Worm (Caenorhabditis elegans) whole organism, young adult: Measurements from ENCODE around the gene C14B1.3.

Experiments used
- C17E4.6 ChIP-seq: fragments of 200-800 bp; sonication (Bioruptor generic); IDR thresholded peaks from 2 replicates; pipeline ENCODE4 v1.3.6; 2022; ENCODE audit warnings: missing genetic modification reagents, missing genetic modification characterization, missing compliant biosample characterization
- F37B4.10 ChIP-seq: fragments of 200-800 bp; sonication (Bioruptor generic); IDR thresholded peaks from 2 replicates; pipeline ENCODE4 v1.3.6; 2022; ENCODE audit warnings: missing genetic modification characterization, missing compliant biosample characterization
- F39B2.1 ChIP-seq: fragments of 200-800 bp; sonication (Bioruptor generic); IDR thresholded peaks from 2 replicates; pipeline ENCODE4 v1.3.6; 2022; ENCODE audit warnings: missing genetic modification reagents, missing genetic modification characterization, missing compliant biosample characterization
- K11D2.4 ChIP-seq: fragments of 200-800 bp; sonication (Bioruptor generic); IDR thresholded peaks from 2 replicates; pipeline ENCODE4 v1.3.6; 2022; ENCODE audit warnings: missing genetic modification reagents, missing genetic modification characterization, missing compliant biosample characterization
- Y56A3A.18 ChIP-seq: fragments of 200-800 bp; sonication (Bioruptor generic); IDR thresholded peaks from 2 replicates; pipeline ENCODE4 v1.3.6; 2022; ENCODE audit warnings: missing genetic modification reagents, missing genetic modification characterization, missing compliant biosample characterization
- atf-7 ChIP-seq: sonication (generic microtip); optimal IDR thresholded peaks from 2 replicates; lab custom pipeline; 2017; ENCODE audit warnings: mild to moderate bottlenecking, missing genetic modification characterization, missing compliant biosample characterization
- athp-1 ChIP-seq: sonication (generic microtip); optimal IDR thresholded peaks from 2 replicates; lab custom pipeline; 2017; ENCODE audit warnings: mild to moderate bottlenecking, missing genetic modification characterization, missing compliant biosample characterization
- attf-3 ChIP-seq: fragments of 200-800 bp; sonication (Bioruptor generic); conservative IDR thresholded peaks from 2 replicates; pipeline ENCODE4 v1.3.6; 2022; ENCODE audit warnings: missing genetic modification reagents, missing genetic modification characterization, missing compliant biosample characterization
- bed-2 ChIP-seq: fragments of 200-800 bp; sonication (Bioruptor generic); IDR thresholded peaks from 2 replicates; pipeline ENCODE4 v1.3.6; 2022; ENCODE audit warnings: missing genetic modification reagents, missing genetic modification characterization, missing compliant biosample characterization
- ccch-3 ChIP-seq: fragments of 200-800 bp; sonication (Bioruptor generic); optimal IDR thresholded peaks from 2 replicates; lab custom pipeline; 2018; ENCODE audit warnings: mild to moderate bottlenecking, missing genetic modification characterization, missing compliant biosample characterization
- cebp-1 ChIP-seq, 2 experiments: fragments of 200-800 bp in 1 of 2; sonication (Bioruptor generic) in 1 of 2; sonication (generic microtip) in 1 of 2; IDR thresholded peaks in 1 of 2; optimal IDR thresholded peaks in 1 of 2; 2 replicates each; pipeline versions ENCODE4 v1.3.6 to Lab custom; 2017 to 2022; ENCODE audit warnings: missing compliant biosample characterization in 2 of 2, missing genetic modification characterization in 2 of 2, mild to moderate bottlenecking in 1 of 2, missing genetic modification reagents in 1 of 2, moderate library complexity in 1 of 2
- ceh-100 ChIP-seq: fragments of 200-800 bp; sonication (Bioruptor generic); IDR thresholded peaks from 2 replicates; pipeline ENCODE4 v1.3.6; 2022; ENCODE audit warnings: missing genetic modification reagents, missing genetic modification characterization, missing compliant biosample characterization
- ceh-91 ChIP-seq: fragments of 200-800 bp; sonication (Bioruptor generic); IDR thresholded peaks from 2 replicates; pipeline ENCODE4 v1.3.6; 2022; ENCODE audit warnings: missing genetic modification reagents, missing genetic modification characterization, missing compliant biosample characterization
- egl-18 ChIP-seq: fragments of 200-800 bp; sonication (Bioruptor generic); IDR thresholded peaks from 2 replicates; pipeline ENCODE4 v1.3.6; 2022; ENCODE audit warnings: missing genetic modification reagents, missing genetic modification characterization, missing compliant biosample characterization
- egrh-3 ChIP-seq: fragments of 200-800 bp; sonication (Bioruptor generic); IDR thresholded peaks from 2 replicates; pipeline ENCODE4 v1.3.6; 2022; ENCODE audit warnings: missing genetic modification reagents, missing genetic modification characterization, missing compliant biosample characterization
- ekl-4 ChIP-seq: fragments of 200-800 bp; sonication (Bioruptor generic); IDR thresholded peaks from 2 replicates; pipeline ENCODE4 v1.3.6; 2022; ENCODE audit warnings: missing genetic modification reagents, missing genetic modification characterization, missing compliant biosample characterization
- hmg-1.2 ChIP-seq: fragments of 200-800 bp; sonication (Bioruptor generic); IDR thresholded peaks from 2 replicates; pipeline ENCODE4 v1.3.6; 2022; ENCODE audit warnings: missing genetic modification reagents, missing genetic modification characterization, missing compliant biosample characterization
- hmg-20 ChIP-seq: fragments of 200-800 bp; sonication (Bioruptor generic); IDR thresholded peaks from 2 replicates; pipeline ENCODE4 v1.3.6; 2022; ENCODE audit warnings: missing genetic modification reagents, missing genetic modification characterization, missing compliant biosample characterization
- hrde-1 ChIP-seq: sonication (generic microtip); optimal IDR thresholded peaks from 2 replicates; lab custom pipeline; 2016; ENCODE audit warnings: missing genetic modification characterization, mild to moderate bottlenecking, missing compliant biosample characterization, moderate library complexity, missing genotype, missing genetic modification reagents, borderline replicate concordance
- hsf-1 ChIP-seq: fragments of 200-800 bp; sonication (Bioruptor generic); IDR thresholded peaks from 2 replicates; pipeline ENCODE4 v1.3.6; 2022; ENCODE audit warnings: missing genetic modification reagents, missing genetic modification characterization, missing compliant biosample characterization
- let-607 ChIP-seq, 2 experiments: fragments of 200-800 bp in 1 of 2; sonication (Bioruptor generic) in 1 of 2; sonication (generic microtip) in 1 of 2; optimal IDR thresholded peaks; 2 replicates each; lab custom pipeline; 2016 to 2018; ENCODE audit warnings: mild to moderate bottlenecking in 2 of 2, missing compliant biosample characterization in 2 of 2, missing genetic modification characterization in 2 of 2, moderate library complexity in 2 of 2, missing genotype in 1 of 2
- lin-40 ChIP-seq: sonication (generic microtip); optimal IDR thresholded peaks from 2 replicates; lab custom pipeline; 2016; ENCODE audit warnings: missing genetic modification characterization, mild to moderate bottlenecking, missing compliant biosample characterization, missing genotype, missing genetic modification reagents
- lin-54 ChIP-seq: fragments of 200-800 bp; sonication (Bioruptor generic); optimal IDR thresholded peaks from 2 replicates; lab custom pipeline; 2018; ENCODE audit warnings: mild to moderate bottlenecking, missing genetic modification characterization, missing compliant biosample characterization
- lir-1 ChIP-seq: fragments of 200-800 bp; sonication (Bioruptor generic); conservative IDR thresholded peaks from 2 replicates; pipeline ENCODE4 v1.3.6; 2022; ENCODE audit warnings: missing genetic modification reagents, missing genetic modification characterization, missing compliant biosample characterization
- madf-8 ChIP-seq: fragments of 200-800 bp; sonication (Bioruptor generic); conservative IDR thresholded peaks from 2 replicates; pipeline ENCODE4 v1.3.6; 2022; ENCODE audit warnings: missing genetic modification reagents, missing genetic modification characterization, missing compliant biosample characterization
- mcd-1 ChIP-seq: fragments of 200-800 bp; sonication (Bioruptor generic); IDR thresholded peaks from 2 replicates; pipeline ENCODE4 v1.3.6; 2022; ENCODE audit warnings: missing genetic modification reagents, missing genetic modification characterization, missing compliant biosample characterization
- mxl-1 ChIP-seq: sonication (generic microtip); optimal IDR thresholded peaks from 2 replicates; lab custom pipeline; 2016; ENCODE audit warnings: missing genetic modification characterization, missing compliant biosample characterization
- nfya-1 ChIP-seq: sonication (generic microtip); optimal IDR thresholded peaks from 2 replicates; lab custom pipeline; 2017; ENCODE audit warnings: antibody characterized with exemption, missing compliant biosample characterization, missing genetic modification characterization, borderline replicate concordance; ENCODE audit not compliant: insufficient read depth
- nfyb-1 ChIP-seq: fragments of 200-800 bp; sonication (Bioruptor generic); IDR thresholded peaks from 2 replicates; pipeline ENCODE4 v1.3.6; 2022; ENCODE audit warnings: missing genetic modification reagents, missing genetic modification characterization, missing compliant biosample characterization
- pbrm-1 ChIP-seq: fragments of 200-800 bp; sonication (Bioruptor generic); IDR thresholded peaks from 2 replicates; pipeline ENCODE4 v1.3.6; 2022; ENCODE audit warnings: missing genetic modification reagents, missing genetic modification characterization, missing compliant biosample characterization
- sdz-38 ChIP-seq: sonication (generic microtip); optimal IDR thresholded peaks from 2 replicates; lab custom pipeline; 2016; ENCODE audit warnings: missing genotype, missing genetic modification characterization, missing compliant biosample characterization
- snpc-4 ChIP-seq, 5 experiments: fragments of 150-350 bp in 1 of 5; sonication (generic microtip) in 4 of 5; optimal IDR thresholded peaks; 2 replicates each; lab custom pipeline; 2014 to 2018; ENCODE audit warnings: missing genetic modification characterization in 5 of 5, missing biosample characterization in 3 of 5, antibody characterized with exemption in 2 of 5, mild to moderate bottlenecking in 2 of 5, missing compliant biosample characterization in 2 of 5, missing genotype in 2 of 5, moderate library complexity in 2 of 5, missing genetic modification reagents in 1 of 5
- unc-130 ChIP-seq: sonication (generic microtip); optimal IDR thresholded peaks from 2 replicates; lab custom pipeline; 2016; ENCODE audit warnings: missing genetic modification reagents, missing genetic modification characterization, missing compliant biosample characterization
- zim-3 ChIP-seq: sonication (generic microtip); optimal IDR thresholded peaks from 2 replicates; lab custom pipeline; 2017; ENCODE audit warnings: mild to moderate bottlenecking, missing genetic modification characterization, moderate library complexity, missing compliant biosample characterization
- ztf-18 ChIP-seq: sonication (generic microtip); optimal IDR thresholded peaks from 2 replicates; lab custom pipeline; 2016; ENCODE audit warnings: missing genotype, mild to moderate bottlenecking, missing genetic modification characterization, missing compliant biosample characterization
- ztf-26 ChIP-seq: sonication (generic microtip); optimal IDR thresholded peaks from 2 replicates; lab custom pipeline; 2017; ENCODE audit warnings: missing genetic modification characterization, missing compliant biosample characterization
- ztf-3 ChIP-seq: fragments of 200-800 bp; sonication (Bioruptor generic); optimal IDR thresholded peaks from 2 replicates; lab custom pipeline; 2018; ENCODE audit warnings: mild to moderate bottlenecking, missing genetic modification characterization, missing compliant biosample characterization

The C14B1.3 gene

DNA sequence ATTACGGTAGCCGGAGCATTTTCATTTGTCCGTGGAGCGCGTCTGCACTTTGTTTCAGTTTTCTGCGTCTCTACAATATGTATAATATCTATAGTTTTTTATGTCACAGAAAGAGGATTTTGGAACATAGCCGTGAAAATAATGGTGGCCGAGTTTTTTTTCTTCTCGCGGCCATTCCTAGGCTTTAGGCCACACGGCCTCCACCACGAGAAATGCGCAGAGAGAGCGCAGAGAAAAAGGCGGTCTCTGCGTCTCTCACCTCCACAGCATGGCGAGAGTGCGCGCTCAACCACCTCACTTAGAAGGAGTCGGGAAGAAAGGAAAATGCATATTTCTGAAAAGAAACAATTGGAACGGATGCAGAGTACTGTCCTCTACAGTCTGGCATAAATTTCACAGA, 8.0 kb upstream of the C14B1.3 start:
- TF ChIP-seq lir-1 (GFP tag; lab: Robert Waterston, UW) = 0 out of 2 replicates have a peak, but pooled peaks have one; percentile 27
- peak; percentile 88 for TF ChIP-seq ztf-18 (tag; lab: Kevin White, UChicago)
- peak; percentile 31 for TF ChIP-seq lin-40 (tag; lab: Kevin White, UChicago)
- peak in 1 of 2 experiments; percentile 46 for TF ChIP-seq let-607 (tag; optimal IDR thresholded peaks at IDR 0.05; lab: Kevin White, UChicago)
- 0 out of 2 replicates have a peak, but pooled peaks have one; percentile 28 for TF ChIP-seq Y56A3A.18 (GFP tag; lab: Robert Waterston, UW)
- peak; percentile 62 for TF ChIP-seq ceh-100
- TF ChIP-seq K11D2.4 (GFP tag; lab: Robert Waterston, UW) = peak; percentile 81
- TF ChIP-seq C17E4.6 (GFP tag; lab: Robert Waterston, UW) = peak; percentile 55; the same call in 1 of the 2 replicates
- peak; percentile 50; the same call in 1 of the 2 replicates for TF ChIP-seq ceh-91 (GFP tag; lab: Robert Waterston, UW)
- TF ChIP-seq attf-3 (GFP tag; lab: Robert Waterston, UW) = 0 out of 2 replicates have a peak, but pooled peaks have one; percentile 31
- TF ChIP-seq nfyb-1 (GFP tag; lab: Robert Waterston, UW) = peak; percentile 78
- peak; percentile 92 for TF ChIP-seq mcd-1
- peak; percentile 93 for TF ChIP-seq hmg-1.2 (GFP tag; lab: Robert Waterston, UW)
- TF ChIP-seq egrh-3 (GFP tag; lab: Robert Waterston, UW) = peak; percentile 50; the same call in 1 of the 2 replicates

- peak; percentile 58 for TF ChIP-seq ztf-18 (tag; lab: Kevin White, UChicago)
- TF ChIP-seq hsf-1 = peak; percentile 90
- TF ChIP-seq hmg-1.2 (GFP tag; lab: Robert Waterston, UW) = peak; percentile 41
- peak; percentile 72 for TF ChIP-seq mcd-1
These were observed 6.2 kb upstream of the C14B1.3 start for ce11 chrIII:3697181-3697580.

DNA sequence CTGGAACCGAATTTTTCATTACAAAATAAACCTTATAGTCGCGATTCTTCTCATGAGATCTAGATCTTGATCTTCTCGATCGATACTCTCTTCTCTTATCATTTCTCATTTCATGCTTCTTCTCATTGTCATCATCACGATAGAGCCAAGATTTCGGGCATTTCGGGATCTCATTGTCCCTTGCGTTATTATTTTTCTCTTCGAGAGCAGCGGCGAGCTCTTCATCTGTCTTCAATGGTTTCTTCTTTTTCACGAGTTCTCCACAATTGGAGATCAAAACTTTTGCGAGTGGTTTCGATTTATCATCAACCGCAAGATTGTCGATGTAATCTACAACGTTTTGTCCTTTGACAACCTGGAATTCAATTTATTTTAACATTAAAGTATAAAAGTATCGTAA, 5.0 kb upstream of the C14B1.3 start:
- TF ChIP-seq F39B2.1 = no peak
- no peak for TF ChIP-seq madf-8 (GFP tag; lab: Robert Waterston, UW)
- TF ChIP-seq mxl-1 (tag; lab: Kevin White, UChicago) = no peak
- no peak for TF ChIP-seq F37B4.10
- no peak for TF ChIP-seq hmg-20 (GFP tag; lab: Robert Waterston, UW)
- no peak for TF ChIP-seq snpc-4 (GFP tag; optimal IDR thresholded peaks at IDR 0.05; lab: Kevin White, UChicago)
- TF ChIP-seq snpc-4 (tag; optimal IDR thresholded peaks at IDR 0.05; lab: Kevin White, UChicago) = no peak
- no peak for TF ChIP-seq attf-3 (GFP tag; lab: Robert Waterston, UW)
- no peak for TF ChIP-seq ccch-3 (GFP tag; lab: Kevin White, UChicago)
- no peak for TF ChIP-seq atf-7

DNA sequence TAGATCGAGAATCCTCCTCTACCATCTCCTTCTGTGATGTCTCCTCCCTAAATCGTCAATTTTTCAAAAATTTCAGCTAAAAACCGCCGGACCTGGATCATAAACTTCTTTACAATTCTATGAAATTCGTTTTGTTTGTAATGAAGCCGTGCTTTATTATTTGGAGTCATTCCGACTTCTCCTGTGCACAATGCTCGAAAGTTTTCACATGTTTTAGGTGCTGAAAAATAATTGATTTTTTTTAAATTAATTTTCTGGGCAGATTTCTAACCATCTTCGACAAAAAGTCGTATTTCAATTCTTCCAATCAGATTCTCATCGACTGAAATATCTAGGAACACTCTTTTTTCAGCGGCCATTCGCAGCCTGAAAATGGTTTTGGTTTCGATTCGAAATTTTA, 4.1 kb upstream of the C14B1.3 start, which contains the start of gene cyn-9:
cyn-9 (minus strand) TSS at position 366 of the 400 bp plus-strand sequence.
- no peak for TF ChIP-seq zim-3 (tag; lab: Kevin White, UChicago)
- no peak for TF ChIP-seq sdz-38
- TF ChIP-seq hmg-1.2 (GFP tag; lab: Robert Waterston, UW) = no peak
- no peak for TF ChIP-seq bed-2 (GFP tag; lab: Robert Waterston, UW)
- TF ChIP-seq ekl-4 (GFP tag; lab: Robert Waterston, UW) = peak; percentile 56; the same call in 1 of the 2 replicates
- 0 out of 2 replicates have a peak, but pooled peaks have one; percentile 21 for TF ChIP-seq F39B2.1
- TF ChIP-seq hrde-1 (tag; lab: Kevin White, UChicago) = peak; percentile 3
- TF ChIP-seq ztf-26 (tag; lab: Kevin White, UChicago) = no peak
- TF ChIP-seq ceh-100 = no peak
- TF ChIP-seq pbrm-1 (GFP tag; lab: Robert Waterston, UW) = no peak
- no peak for TF ChIP-seq unc-130 (GFP tag; lab: Kevin White, UChicago)
- no peak for TF ChIP-seq egl-18
- TF ChIP-seq atf-7 = no peak
- peak; percentile 32 for TF ChIP-seq lin-54 (GFP tag; lab: Kevin White, UChicago)
- 0 out of 2 replicates have a peak, but pooled peaks have one; percentile 20 for TF ChIP-seq hsf-1
- TF ChIP-seq cebp-1 (GFP tag; IDR thresholded peaks at IDR 0.05; lab: Robert Waterston, UW) = no peak
- TF ChIP-seq cebp-1 (tag; optimal IDR thresholded peaks at IDR 0.05; lab: Kevin White, UChicago) = peak; percentile 3
- TF ChIP-seq nfya-1 = no peak
- TF ChIP-seq ztf-3 (GFP tag; lab: Kevin White, UChicago) = peak; percentile 37
- peak; percentile 33 for TF ChIP-seq athp-1 (tag; lab: Kevin White, UChicago)
